Fruit fly (Drosophila melanogaster): Measurements from ENCODE around the gene mkg-p.

Gene mkg-p

DNA sequence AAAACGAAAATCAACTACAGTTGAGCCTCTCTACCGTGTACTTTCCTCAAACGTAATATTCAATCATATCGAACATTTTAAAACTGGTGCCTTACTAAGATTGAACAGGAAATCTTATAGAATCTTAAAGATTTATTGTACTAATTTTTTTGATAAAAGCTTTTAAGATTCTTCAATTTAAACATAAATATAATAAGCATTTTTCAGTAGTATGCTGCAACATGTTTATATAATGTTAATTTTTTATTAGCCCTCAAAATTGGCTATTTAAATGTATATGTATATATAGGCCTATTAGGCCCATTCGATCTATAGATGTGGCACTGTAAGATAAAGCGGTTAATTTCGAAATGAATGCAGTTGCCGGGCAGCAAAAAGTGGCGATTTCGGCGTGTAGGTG lies 33.5 kb downstream of the mkg-p start:
- TF ChIP-seq CG3032 (tag; optimal IDR thresholded peaks at IDR 0.05) (no peak), Ets21C (GFP tag; optimal IDR thresholded peaks at IDR 0.05) (no peak), CG15336 (GFP tag; IDR thresholded peaks at IDR 0.05) (no peak), CG7368 (GFP tag; optimal IDR thresholded peaks at IDR 0.05) (no peak), acj6 (GFP tag; optimal IDR thresholded peaks at IDR 0.05) (no peak), eg (GFP tag; IDR thresholded peaks at IDR 0.05) (no peak), Eip78C (GFP tag) (peak; percentile 62), lz (GFP tag; optimal IDR thresholded peaks at IDR 0.05) (no peak), fd85E (GFP tag; optimal IDR thresholded peaks at IDR 0.05) (no peak), CG10669 (GFP tag; optimal IDR thresholded peaks at IDR 0.05) (no peak), Hr39 (GFP tag; optimal IDR thresholded peaks at IDR 0.05) (no peak), svp (GFP tag) (peak; percentile 56), CG10631 (GFP tag; optimal IDR thresholded peaks at IDR 0.05) (no peak), CG6792 (GFP tag; optimal IDR thresholded peaks at IDR 0.05) (no peak), CG3919 (GFP tag; optimal IDR thresholded peaks at IDR 0.05) (no peak), CG6276 (GFP tag; optimal IDR thresholded peaks at IDR 0.05) (no peak), CG9139 (GFP tag; optimal IDR thresholded peaks at IDR 0.05) (no peak)

DNA sequence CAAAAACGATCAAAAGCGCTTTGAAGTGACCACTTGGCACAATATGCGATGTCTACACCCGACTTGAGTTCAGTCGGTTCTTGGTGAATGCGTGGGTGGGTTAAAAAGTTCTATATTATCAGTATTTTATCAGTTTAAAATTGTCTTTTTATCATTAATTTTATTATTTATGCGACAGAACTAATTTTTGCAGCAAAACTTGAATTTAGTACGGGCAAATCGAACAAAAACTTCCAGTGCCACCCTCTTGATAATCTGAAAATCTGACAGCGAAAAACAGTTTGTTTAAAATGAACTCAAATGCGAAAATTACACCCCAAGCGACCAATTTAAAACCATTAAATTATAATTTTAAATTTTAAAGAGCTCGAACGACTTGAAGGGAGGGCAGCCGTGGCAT lies 34.2 kb downstream of the mkg-p start:
- TF ChIP-seq vri (GFP tag; optimal IDR thresholded peaks at IDR 0.05) (peak; percentile 58), CG3919 (GFP tag; optimal IDR thresholded peaks at IDR 0.05) (peak; percentile 4), Sox14 (GFP tag; optimal IDR thresholded peaks at IDR 0.05) (peak; percentile 44), Smox (GFP tag; optimal IDR thresholded peaks at IDR 0.05) (peak; percentile 64), pdm3 (GFP tag; optimal IDR thresholded peaks at IDR 0.05) (peak; percentile 10), CG6276 (GFP tag; optimal IDR thresholded peaks at IDR 0.05) (no peak), Eip75B (GFP tag; optimal IDR thresholded peaks at IDR 0.05) (no peak), Hr39 (GFP tag; optimal IDR thresholded peaks at IDR 0.05) (peak; percentile 58), esn (GFP tag; optimal IDR thresholded peaks at IDR 0.05) (peak; percentile 61), cyc (GFP tag; optimal IDR thresholded peaks at IDR 0.05) (peak; percentile 51), CG6163 (GFP tag; IDR thresholded peaks at IDR 0.05) (no peak), Eip78C (GFP tag) (peak; percentile 80), CG8632 (GFP tag; optimal IDR thresholded peaks at IDR 0.05) (peak; percentile 4), fd59A (GFP tag; optimal IDR thresholded peaks at IDR 0.05) (no peak), acj6 (GFP tag; optimal IDR thresholded peaks at IDR 0.05) (peak; percentile 10), lz (GFP tag; optimal IDR thresholded peaks at IDR 0.05) (peak; percentile 57), dsx (GFP tag; optimal IDR thresholded peaks at IDR 0.05; ENCODE audit: poor library complexity, severe bottlenecking) (no peak), Ets21C (GFP tag; optimal IDR thresholded peaks at IDR 0.05) (peak; percentile 54), CG16779 (tag; optimal IDR thresholded peaks at IDR 0.05) (no peak), OdsH (GFP tag; optimal IDR thresholded peaks at IDR 0.05) (peak; percentile 14), Met (GFP tag; optimal IDR thresholded peaks at IDR 0.05) (peak; percentile 73), CG32006 (GFP tag; optimal IDR thresholded peaks at IDR 0.05) (no peak), svp (GFP tag) (peak; percentile 86), CG31627 (GFP tag; optimal IDR thresholded peaks at IDR 0.05) (peak; percentile 66), dac (GFP tag; optimal IDR thresholded peaks at IDR 0.05) (no peak), Sox102F (GFP tag; optimal IDR thresholded peaks at IDR 0.05) (peak; percentile 70), fkh (GFP tag; optimal IDR thresholded peaks at IDR 0.05) (no peak), Blimp-1 (GFP tag; optimal IDR thresholded peaks at IDR 0.05) (peak; percentile 9), topi (GFP tag; optimal IDR thresholded peaks at IDR 0.05) (peak; percentile 64)

DNA sequence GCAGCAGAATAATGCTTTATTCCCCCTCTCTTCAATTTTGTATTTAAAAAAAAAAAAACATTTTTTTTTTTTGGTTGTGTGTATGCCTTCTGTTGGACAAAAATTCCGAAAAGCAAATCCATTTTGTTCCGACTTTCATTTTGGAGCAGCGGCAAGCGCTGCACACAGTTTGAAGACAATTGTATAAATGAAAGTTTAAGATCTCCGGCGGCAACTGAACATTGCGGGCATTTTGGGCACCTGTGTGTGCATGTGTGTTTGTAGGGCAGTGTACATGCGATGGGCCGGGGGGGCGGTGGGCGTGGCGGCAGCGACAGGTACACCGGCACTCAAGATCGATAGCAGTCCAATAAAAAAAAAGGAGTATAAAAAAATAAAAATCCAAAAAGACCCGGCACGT lies 35.6 kb downstream of the mkg-p start:
- TF ChIP-seq dsx (GFP tag; optimal IDR thresholded peaks at IDR 0.05; ENCODE audit: poor library complexity, severe bottlenecking) (no peak), CG4318 (GFP tag; optimal IDR thresholded peaks at IDR 0.05) (no peak), CG34406 (GFP tag; optimal IDR thresholded peaks at IDR 0.05) (no peak), topi (GFP tag; optimal IDR thresholded peaks at IDR 0.05) (no peak), Eip78C (GFP tag) (peak; percentile 8), CG6808 (GFP tag; optimal IDR thresholded peaks at IDR 0.05) (no peak), CG8632 (GFP tag; optimal IDR thresholded peaks at IDR 0.05) (no peak), svp (GFP tag) (peak; percentile 50), CG15336 (GFP tag; IDR thresholded peaks at IDR 0.05) (no peak), CG6276 (GFP tag; optimal IDR thresholded peaks at IDR 0.05) (no peak), CG6792 (GFP tag; optimal IDR thresholded peaks at IDR 0.05) (no peak), CG32006 (GFP tag; optimal IDR thresholded peaks at IDR 0.05) (no peak), acj6 (GFP tag; optimal IDR thresholded peaks at IDR 0.05) (no peak), Blimp-1 (GFP tag; optimal IDR thresholded peaks at IDR 0.05) (peak; percentile 79), Met (GFP tag; optimal IDR thresholded peaks at IDR 0.05) (no peak), cyc (GFP tag; optimal IDR thresholded peaks at IDR 0.05) (no peak), CG6854 (GFP tag; optimal IDR thresholded peaks at IDR 0.05) (peak; percentile 18), CG9139 (GFP tag; optimal IDR thresholded peaks at IDR 0.05) (no peak), Sox102F (GFP tag; optimal IDR thresholded peaks at IDR 0.05) (peak; percentile 0), salr (GFP tag; optimal IDR thresholded peaks at IDR 0.05) (no peak), fd85E (GFP tag; optimal IDR thresholded peaks at IDR 0.05) (no peak), CG11902 (GFP tag; optimal IDR thresholded peaks at IDR 0.05) (no peak), Ets96B (tag; optimal IDR thresholded peaks at IDR 0.05) (no peak), CG6163 (GFP tag; IDR thresholded peaks at IDR 0.05) (no peak), dac (GFP tag; optimal IDR thresholded peaks at IDR 0.05) (no peak), net (GFP tag; optimal IDR thresholded peaks at IDR 0.05) (no peak), fd59A (GFP tag; optimal IDR thresholded peaks at IDR 0.05) (no peak), fkh (GFP tag; optimal IDR thresholded peaks at IDR 0.05) (no peak)
